Fruit fly (Drosophila melanogaster) whole organism, adult: ENCODE data around the gene Shmt.

Experiments used
- CG12768 ChIP-seq: fragments of 200-800 bp; sonication (Bioruptor generic); optimal IDR thresholded peaks from 2 replicates; lab custom pipeline; 2017; ENCODE audit warnings: missing biosample characterization, missing genetic modification characterization, mild to moderate bottlenecking, moderate library complexity, missing genetic modification reagents
- CG1620 ChIP-seq: fragments of 200-800 bp; sonication (Bioruptor generic); optimal IDR thresholded peaks from 2 replicates; lab custom pipeline; 2016; ENCODE audit warnings: missing biosample characterization, missing genetic modification characterization
- CG33017 ChIP-seq: fragments of 200-800 bp; sonication (Bioruptor generic); optimal IDR thresholded peaks from 2 replicates; lab custom pipeline; 2018; ENCODE audit warnings: missing biosample characterization, mild to moderate bottlenecking, missing genetic modification characterization, moderate library complexity
- CG5204 ChIP-seq: fragments of 200-800 bp; sonication (Bioruptor generic); optimal IDR thresholded peaks from 2 replicates; lab custom pipeline; 2016; ENCODE audit warnings: missing biosample characterization, missing genetic modification characterization
- Clk ChIP-seq: fragments of 200-800 bp; sonication (Bioruptor generic); optimal IDR thresholded peaks from 2 replicates; lab custom pipeline; 2017; ENCODE audit warnings: missing biosample characterization, missing genetic modification characterization
- Hr96 ChIP-seq: fragments of 200-800 bp; sonication (Bioruptor generic); optimal IDR thresholded peaks from 2 replicates; lab custom pipeline; 2016; ENCODE audit warnings: missing biosample characterization, missing genetic modification characterization
- Mnt ChIP-seq: fragments of 200-800 bp; sonication (Bioruptor generic); optimal IDR thresholded peaks from 2 replicates; lab custom pipeline; 2016; ENCODE audit warnings: missing biosample characterization, mild to moderate bottlenecking, missing genetic modification characterization
- bab1 ChIP-seq: fragments of 200-800 bp; sonication (Bioruptor generic); optimal IDR thresholded peaks from 3 replicates; lab custom pipeline; 2019; ENCODE audit warnings: missing biosample characterization, mild to moderate bottlenecking, missing genetic modification characterization, moderate library complexity
- cic ChIP-seq: fragments of 200-800 bp; sonication (Bioruptor generic); optimal IDR thresholded peaks from 2 replicates; lab custom pipeline; 2017; ENCODE audit warnings: missing biosample characterization, mild to moderate bottlenecking, missing genetic modification characterization, moderate library complexity
- kay ChIP-seq: fragments of 200-800 bp; sonication (Bioruptor generic); peaks from one replicate; lab custom pipeline; 2016; ENCODE audit warnings: missing biosample characterization, missing genetic modification characterization, borderline replicate concordance
- ovo ChIP-seq: fragments of 200-800 bp; sonication (Bioruptor generic); optimal IDR thresholded peaks from 2 replicates; lab custom pipeline; 2016; ENCODE audit warnings: missing biosample characterization, missing genetic modification characterization
- pad ChIP-seq: fragments of 200-800 bp; sonication (Bioruptor generic); optimal IDR thresholded peaks from 3 replicates; lab custom pipeline; 2017; ENCODE audit warnings: missing biosample characterization, missing genetic modification characterization, mild to moderate bottlenecking, moderate library complexity, missing genetic modification reagents
- tj ChIP-seq: fragments of 200-800 bp; sonication (Bioruptor generic); optimal IDR thresholded peaks from 3 replicates; lab custom pipeline; 2017; ENCODE audit warnings: missing biosample characterization, mild to moderate bottlenecking, missing genetic modification characterization, moderate library complexity

- peak; percentile 45 for TF ChIP-seq CG5204 (GFP tag; lab: Kevin White, UChicago)
- no peak for TF ChIP-seq Hr96 (GFP tag; lab: Kevin White, UChicago)
- no peak for TF ChIP-seq ovo
- peak; percentile 3 for TF ChIP-seq pad (GFP tag; lab: Kevin White, UChicago)
- TF ChIP-seq bab1 (GFP tag; lab: Kevin White, UChicago), result no peak
- TF ChIP-seq CG12768 (GFP tag; lab: Kevin White, UChicago), result no peak
- TF ChIP-seq CG33017 (tag; lab: Kevin White, UChicago), result peak; percentile 31
- TF ChIP-seq Mnt (GFP tag; lab: Kevin White, UChicago), result peak; percentile 49
- TF ChIP-seq cic (GFP tag; lab: Kevin White, UChicago), result peak; percentile 67
- peak; percentile 55 for TF ChIP-seq tj
- no peak for TF ChIP-seq Clk (GFP tag; lab: Kevin White, UChicago)
- no peak for TF ChIP-seq CG1620
- peak; percentile 44 for TF ChIP-seq kay (GFP tag; lab: Kevin White, UChicago)
These were observed 4.3 kb upstream of the Shmt start for dm6 chrX:5920932-5921331.
